Fruit fly (Drosophila melanogaster) whole organism, adult: ENCODE measurements around the gene CG11771.

Experiments used
- CG11617 ChIP-seq: fragments of 200-800 bp; sonication (Bioruptor generic); optimal IDR thresholded peaks from 2 replicates; lab custom pipeline; 2017; ENCODE audit warnings: mild to moderate bottlenecking, missing biosample characterization, missing genetic modification reagents, missing genetic modification characterization
- CG12768 ChIP-seq: fragments of 200-800 bp; sonication (Bioruptor generic); optimal IDR thresholded peaks from 2 replicates; lab custom pipeline; 2017; ENCODE audit warnings: missing biosample characterization, missing genetic modification characterization, mild to moderate bottlenecking, moderate library complexity, missing genetic modification reagents
- CG14711 ChIP-seq: fragments of 200-800 bp; sonication (Bioruptor generic); optimal IDR thresholded peaks from 2 replicates; lab custom pipeline; 2018; ENCODE audit warnings: missing biosample characterization, mild to moderate bottlenecking, missing genetic modification characterization, moderate library complexity
- CG1620 ChIP-seq: fragments of 200-800 bp; sonication (Bioruptor generic); optimal IDR thresholded peaks from 2 replicates; lab custom pipeline; 2016; ENCODE audit warnings: missing biosample characterization, missing genetic modification characterization
- CG33017 ChIP-seq: fragments of 200-800 bp; sonication (Bioruptor generic); optimal IDR thresholded peaks from 2 replicates; lab custom pipeline; 2018; ENCODE audit warnings: missing biosample characterization, mild to moderate bottlenecking, missing genetic modification characterization, moderate library complexity
- CG5204 ChIP-seq: fragments of 200-800 bp; sonication (Bioruptor generic); optimal IDR thresholded peaks from 2 replicates; lab custom pipeline; 2016; ENCODE audit warnings: missing biosample characterization, missing genetic modification characterization
- CG7045 ChIP-seq: fragments of 200-800 bp; sonication (Bioruptor generic); optimal IDR thresholded peaks from 2 replicates; lab custom pipeline; 2017; ENCODE audit warnings: missing biosample characterization, mild to moderate bottlenecking, missing genetic modification characterization
- CG7101 ChIP-seq: fragments of 200-800 bp; sonication (Bioruptor generic); optimal IDR thresholded peaks from 2 replicates; lab custom pipeline; 2018; ENCODE audit warnings: missing biosample characterization, mild to moderate bottlenecking, missing genetic modification characterization, moderate library complexity
- Clk ChIP-seq: fragments of 200-800 bp; sonication (Bioruptor generic); optimal IDR thresholded peaks from 2 replicates; lab custom pipeline; 2017; ENCODE audit warnings: missing biosample characterization, missing genetic modification characterization
- Crg-1 ChIP-seq: fragments of 200-800 bp; sonication (Bioruptor generic); optimal IDR thresholded peaks from 2 replicates; lab custom pipeline; 2016; ENCODE audit warnings: missing biosample characterization, missing genetic modification characterization
- Hr96 ChIP-seq: fragments of 200-800 bp; sonication (Bioruptor generic); optimal IDR thresholded peaks from 2 replicates; lab custom pipeline; 2016; ENCODE audit warnings: missing biosample characterization, missing genetic modification characterization
- Mnt ChIP-seq: fragments of 200-800 bp; sonication (Bioruptor generic); optimal IDR thresholded peaks from 2 replicates; lab custom pipeline; 2016; ENCODE audit warnings: missing biosample characterization, mild to moderate bottlenecking, missing genetic modification characterization
- bab1 ChIP-seq: fragments of 200-800 bp; sonication (Bioruptor generic); optimal IDR thresholded peaks from 3 replicates; lab custom pipeline; 2019; ENCODE audit warnings: missing biosample characterization, mild to moderate bottlenecking, missing genetic modification characterization, moderate library complexity
- cic ChIP-seq: fragments of 200-800 bp; sonication (Bioruptor generic); optimal IDR thresholded peaks from 2 replicates; lab custom pipeline; 2017; ENCODE audit warnings: missing biosample characterization, mild to moderate bottlenecking, missing genetic modification characterization, moderate library complexity
- cnc ChIP-seq, 2 experiments: fragments of >200 bp; optimal IDR thresholded peaks; 2 replicates each; lab custom pipeline; 2017
- kay ChIP-seq: fragments of 200-800 bp; sonication (Bioruptor generic); peaks from one replicate; lab custom pipeline; 2016; ENCODE audit warnings: missing biosample characterization, missing genetic modification characterization, borderline replicate concordance
- ovo ChIP-seq: fragments of 200-800 bp; sonication (Bioruptor generic); optimal IDR thresholded peaks from 2 replicates; lab custom pipeline; 2016; ENCODE audit warnings: missing biosample characterization, missing genetic modification characterization
- pad ChIP-seq: fragments of 200-800 bp; sonication (Bioruptor generic); optimal IDR thresholded peaks from 3 replicates; lab custom pipeline; 2017; ENCODE audit warnings: missing biosample characterization, missing genetic modification characterization, mild to moderate bottlenecking, moderate library complexity, missing genetic modification reagents
- tj ChIP-seq: fragments of 200-800 bp; sonication (Bioruptor generic); optimal IDR thresholded peaks from 3 replicates; lab custom pipeline; 2017; ENCODE audit warnings: missing biosample characterization, mild to moderate bottlenecking, missing genetic modification characterization, moderate library complexity
- toe ChIP-seq: fragments of 200-800 bp; sonication (Bioruptor generic); optimal IDR thresholded peaks from 2 replicates; lab custom pipeline; 2016; ENCODE audit warnings: missing biosample characterization, missing genetic modification characterization

CG11771 gene

dm6 chr3R:24894419-24895206 lies 37.2 kb upstream of the CG11771 start, which contains the start of the genes CG31121 and CG11069:
TSS of gene CG31121 (minus strand) at chr3R:24894605.
TSS of gene CG11069 (plus strand) at chr3R:24894742.
- TF ChIP-seq CG11617 (GFP tag; lab: Kevin White, UChicago) = no peak
- no peak for TF ChIP-seq bab1 (GFP tag; lab: Kevin White, UChicago)
- TF ChIP-seq CG5204 (GFP tag; lab: Kevin White, UChicago) = no peak
- TF ChIP-seq CG1620 (GFP tag; lab: Kevin White, UChicago) = no peak
- TF ChIP-seq Clk (GFP tag; lab: Kevin White, UChicago) = no peak
- TF ChIP-seq Crg-1 (GFP tag; lab: Kevin White, UChicago) = no peak
- no peak for TF ChIP-seq CG7101
- peak; percentile 18 for TF ChIP-seq tj (GFP tag; lab: Kevin White, UChicago)

- TF ChIP-seq toe (GFP tag; lab: Kevin White, UChicago) (no peak), bab1 (GFP tag; lab: Kevin White, UChicago) (no peak), CG1620 (GFP tag; lab: Kevin White, UChicago) (no peak), CG7101 (no peak), CG14711 (no peak), cnc (optimal IDR thresholded peaks at IDR 0.05; lab: Kevin White, UChicago) (no peak), Mnt (GFP tag; lab: Kevin White, UChicago) (no peak), ovo (no peak), kay (GFP tag; lab: Kevin White, UChicago) (no peak), cic (GFP tag; lab: Kevin White, UChicago) (no peak), Clk (GFP tag; lab: Kevin White, UChicago) (no peak), Hr96 (GFP tag; lab: Kevin White, UChicago) (no peak), CG12768 (no peak), tj (GFP tag; lab: Kevin White, UChicago) (no peak), pad (GFP tag; lab: Kevin White, UChicago) (no peak), Crg-1 (GFP tag; lab: Kevin White, UChicago) (no peak), CG5204 (GFP tag; lab: Kevin White, UChicago) (no peak), CG33017 (no peak), CG11617 (GFP tag; lab: Kevin White, UChicago) (no peak)
Observed at dm6 chr3R:24900816-24901215, 31.0 kb upstream of the CG11771 start, which contains the start of gene CG10845. TSS of gene CG10845 (plus strand) at chr3R:24901116.

- no peak for TF ChIP-seq ovo
- TF ChIP-seq kay (GFP tag; lab: Kevin White, UChicago) = no peak
- TF ChIP-seq pad (GFP tag; lab: Kevin White, UChicago) = no peak
- TF ChIP-seq CG12768 = no peak
- no peak for TF ChIP-seq Clk (GFP tag; lab: Kevin White, UChicago)
- TF ChIP-seq Crg-1 (GFP tag; lab: Kevin White, UChicago) = no peak
- TF ChIP-seq CG7101 = no peak
- no peak for TF ChIP-seq cic (GFP tag; lab: Kevin White, UChicago)
- TF ChIP-seq CG33017 = no peak
- no peak for TF ChIP-seq cnc (optimal IDR thresholded peaks at IDR 0.05; lab: Kevin White, UChicago)
- no peak for TF ChIP-seq CG1620 (GFP tag; lab: Kevin White, UChicago)
Observed at dm6 chr3R:24905959-24906634, 25.7 kb upstream of the CG11771 start, which contains the start of gene CG13643. TSS of gene CG13643 (minus strand) at chr3R:24906004.

dm6 chr3R:24906648-24907047 lies 25.2 kb upstream of the CG11771 start:
- TF ChIP-seq CG11617 (GFP tag; lab: Kevin White, UChicago) (no peak), CG14711 (no peak), CG1620 (GFP tag; lab: Kevin White, UChicago) (no peak), Hr96 (GFP tag; lab: Kevin White, UChicago) (no peak), tj (GFP tag; lab: Kevin White, UChicago) (no peak), cnc (optimal IDR thresholded peaks at IDR 0.05; lab: Kevin White, UChicago) (no peak), cic (GFP tag; lab: Kevin White, UChicago) (no peak), toe (GFP tag; lab: Kevin White, UChicago) (no peak), ovo (no peak), Mnt (GFP tag; lab: Kevin White, UChicago) (no peak), Clk (GFP tag; lab: Kevin White, UChicago) (no peak)

dm6 chr3R:24908034-24908433 lies 23.8 kb upstream of the CG11771 start:
- TF ChIP-seq kay (GFP tag; lab: Kevin White, UChicago) (no peak), CG7045 (no peak), CG1620 (GFP tag; lab: Kevin White, UChicago) (no peak), pad (GFP tag; lab: Kevin White, UChicago) (no peak), Hr96 (GFP tag; lab: Kevin White, UChicago) (no peak), CG12768 (no peak), bab1 (GFP tag; lab: Kevin White, UChicago) (no peak), CG11617 (GFP tag; lab: Kevin White, UChicago) (no peak), ovo (no peak), Crg-1 (GFP tag; lab: Kevin White, UChicago) (no peak), toe (GFP tag; lab: Kevin White, UChicago) (no peak), cic (GFP tag; lab: Kevin White, UChicago) (no peak), cnc (optimal IDR thresholded peaks at IDR 0.05; lab: Kevin White, UChicago) (no peak), Mnt (GFP tag; lab: Kevin White, UChicago) (no peak)
